Worm (Caenorhabditis elegans) whole organism, L4 larva: Measurements from ENCODE around the gene B0361.9.

Experiments
- aly-2 ChIP-seq: sonication (generic microtip); optimal IDR thresholded peaks from 2 replicates; lab custom pipeline; 2018; ENCODE audit warnings: missing biosample characterization, missing genetic modification characterization
- lin-39 ChIP-seq: fragments of 150-350 bp; optimal IDR thresholded peaks from 2 replicates; lab custom pipeline; 2014; ENCODE audit warnings: missing biosample characterization, missing genetic modification reagents, missing genetic modification characterization
- ztf-11 ChIP-seq: fragments of 150-350 bp; optimal IDR thresholded peaks from 2 replicates; lab custom pipeline; 2014; ENCODE audit warnings: missing biosample characterization, missing genetic modification characterization

- no peak for TF ChIP-seq lin-39
- no peak for TF ChIP-seq aly-2
- no peak for TF ChIP-seq ztf-11 (tag; lab: Kevin White, UChicago)
Observed at ce11 chrIII:7297045-7297680, 2.3 kb downstream of the B0361.9 start.
